Worm (Caenorhabditis elegans) whole organism, mixed stage, embryonic: ENCODE data around the gene C06A6.2.
A peak's percentile ranks its signal among the peaks of the same experiment; 100 is the strongest.

ENCODE experiments used
- bed-3 ChIP-seq: fragments of 200-800 bp; sonication (Bioruptor generic); optimal IDR thresholded peaks from 3 replicates; lab custom pipeline; 2018; ENCODE audit warnings: mild to moderate bottlenecking, missing genetic modification characterization, moderate library complexity, missing compliant biosample characterization
- ceh-39 ChIP-seq: fragments of 150-350 bp; optimal IDR thresholded peaks from 2 replicates; lab custom pipeline; 2014; ENCODE audit warnings: missing biosample characterization, missing genetic modification characterization
- ces-1 ChIP-seq: fragments of 150-350 bp; optimal IDR thresholded peaks from 2 replicates; lab custom pipeline; 2014; ENCODE audit warnings: missing biosample characterization, missing genetic modification reagents, missing genetic modification characterization
- elt-1 ChIP-seq: sonication (generic microtip); optimal IDR thresholded peaks from 2 replicates; lab custom pipeline; 2017; ENCODE audit warnings: missing genetic modification characterization, mild to moderate bottlenecking, missing compliant biosample characterization, antibody characterized with exemption, moderate library complexity, borderline replicate concordance; ENCODE audit not compliant: insufficient read depth
- ham-2 ChIP-seq: fragments of 200-800 bp; sonication (Bioruptor generic); optimal IDR thresholded peaks from 2 replicates; lab custom pipeline; 2018; ENCODE audit warnings: mild to moderate bottlenecking, missing genetic modification characterization, missing compliant biosample characterization
- hlh-1 ChIP-seq: fragments of 150-350 bp; optimal IDR thresholded peaks from 2 replicates; lab custom pipeline; 2014; ENCODE audit warnings: missing biosample characterization, missing genetic modification reagents, missing genetic modification characterization
- lin-13 ChIP-seq: fragments of 150-350 bp; optimal IDR thresholded peaks from 2 replicates; lab custom pipeline; 2014; ENCODE audit warnings: missing biosample characterization, missing genetic modification characterization
- lsy-2 ChIP-seq: fragments of 150-350 bp; optimal IDR thresholded peaks from 2 replicates; lab custom pipeline; 2014; ENCODE audit warnings: missing biosample characterization, missing genetic modification characterization
- mab-5 ChIP-seq: fragments of 150-350 bp; optimal IDR thresholded peaks from 2 replicates; lab custom pipeline; 2014; ENCODE audit warnings: missing biosample characterization, missing genetic modification characterization
- mep-1 ChIP-seq: fragments of 150-350 bp; optimal IDR thresholded peaks from 2 replicates; lab custom pipeline; 2017; ENCODE audit warnings: missing biosample characterization, missing genetic modification reagents, missing genetic modification characterization, inconsistent platforms
- mls-2 ChIP-seq: sonication (generic microtip); optimal IDR thresholded peaks from 2 replicates; lab custom pipeline; 2016; ENCODE audit warnings: mild to moderate bottlenecking, missing genetic modification characterization, moderate library complexity, missing compliant biosample characterization
- nhr-12 ChIP-seq: fragments of 150-350 bp; optimal IDR thresholded peaks from 2 replicates; lab custom pipeline; 2014; ENCODE audit warnings: missing biosample characterization, missing genetic modification characterization
- nhr-237 ChIP-seq: fragments of 150-350 bp; optimal IDR thresholded peaks from 2 replicates; lab custom pipeline; 2014; ENCODE audit warnings: missing biosample characterization, missing genetic modification characterization
- nhr-28 ChIP-seq: fragments of 150-350 bp; optimal IDR thresholded peaks from 2 replicates; lab custom pipeline; 2014; ENCODE audit warnings: missing biosample characterization, missing genetic modification characterization
- pha-4 ChIP-seq: fragments of 150-350 bp; optimal IDR thresholded peaks from 2 replicates; lab custom pipeline; 2018; ENCODE audit warnings: missing biosample characterization, missing genetic modification reagents, missing genetic modification characterization
- sptf-1 ChIP-seq: sonication (generic microtip); optimal IDR thresholded peaks from 2 replicates; lab custom pipeline; 2017; ENCODE audit warnings: mild to moderate bottlenecking, missing genetic modification characterization, moderate library complexity, missing compliant biosample characterization
- unc-120 ChIP-seq: sonication (generic microtip); optimal IDR thresholded peaks from 2 replicates; lab custom pipeline; 2017; ENCODE audit warnings: missing genetic modification characterization, missing compliant biosample characterization; ENCODE audit not compliant: poor library complexity, severe bottlenecking
- unc-39 ChIP-seq: fragments of 150-350 bp; optimal IDR thresholded peaks from 2 replicates; lab custom pipeline; 2014; ENCODE audit warnings: missing biosample characterization, missing genetic modification characterization
- unc-62 ChIP-seq: fragments of 150-350 bp; optimal IDR thresholded peaks from 2 replicates; lab custom pipeline; 2014; ENCODE audit warnings: missing biosample characterization, missing genetic modification reagents, missing genetic modification characterization
- ztf-11 ChIP-seq: fragments of 150-350 bp; optimal IDR thresholded peaks from 2 replicates; lab custom pipeline; 2014; ENCODE audit warnings: missing biosample characterization, missing genetic modification characterization

C06A6.2 gene

ce11 chrIV:7898489-7898888 is 52.1 kb downstream of the C06A6.2 start:
- TF ChIP-seq unc-39 (tag; lab: Kevin White, UChicago) (no peak), ham-2 (GFP tag; lab: Kevin White, UChicago) (no peak), pha-4 (tag; lab: Kevin White, UChicago) (no peak), unc-62 (GFP tag; lab: Kevin White, UChicago) (no peak), ztf-11 (tag; lab: Kevin White, UChicago) (no peak), nhr-28 (tag; lab: Kevin White, UChicago) (no peak), ces-1 (no peak), hlh-1 (tag; lab: Kevin White, UChicago) (no peak), mab-5 (tag; lab: Kevin White, UChicago) (no peak), unc-120 (no peak), nhr-12 (tag; lab: Kevin White, UChicago) (no peak), mep-1 (tag; lab: Kevin White, UChicago) (no peak)
- TF ChIP-seq, all 35 proteins: peak for 0

DNA sequence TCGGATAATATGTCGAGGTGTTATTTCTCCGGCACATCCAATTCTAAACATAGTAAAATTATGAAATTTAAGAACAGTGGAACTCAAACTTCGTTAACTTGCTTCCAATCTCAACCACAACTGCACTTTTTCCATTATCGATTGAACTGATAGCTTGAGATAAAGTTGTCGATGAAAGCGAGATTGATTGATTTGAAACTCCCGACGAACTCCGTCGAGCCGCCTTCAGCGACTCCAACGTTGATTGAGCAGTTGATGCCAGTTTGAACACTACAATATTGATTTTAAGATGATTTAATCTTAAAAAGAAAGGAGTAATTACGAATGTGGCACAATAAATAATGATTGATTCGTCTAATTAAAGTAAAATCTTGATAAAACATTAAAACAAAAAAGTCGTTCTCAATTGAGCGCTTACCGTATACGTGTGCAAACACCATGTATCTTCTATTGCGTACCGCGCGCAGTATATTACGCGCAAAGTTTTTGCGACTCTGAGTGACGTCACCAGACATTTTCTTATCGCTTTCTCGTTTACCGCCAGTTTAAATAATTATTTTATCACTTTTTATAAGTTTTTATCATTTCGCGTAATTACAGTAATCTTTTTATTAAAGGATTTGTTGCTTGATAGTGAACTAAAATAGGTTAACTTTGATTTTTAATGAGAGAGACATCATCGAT is 55.9 kb downstream of the C06A6.2 start, which contains the start of gene arp-11:
arp-11 (minus strand) TSS at position 51 of the 684 bp plus-strand sequence.
- TF ChIP-seq sptf-1 (tag; lab: Kevin White, UChicago) (no peak), pha-4 (tag; lab: Kevin White, UChicago) (peak; percentile 37), lsy-2 (tag; lab: Kevin White, UChicago) (peak; percentile 96), mep-1 (tag; lab: Kevin White, UChicago) (peak; percentile 71), ceh-39 (tag; lab: Kevin White, UChicago) (no peak), ces-1 (peak; percentile 49), unc-120 (peak; percentile 25), mls-2 (no peak), lin-13 (tag; lab: Kevin White, UChicago) (no peak), nhr-237 (tag; lab: Kevin White, UChicago) (peak; percentile 55)

DNA sequence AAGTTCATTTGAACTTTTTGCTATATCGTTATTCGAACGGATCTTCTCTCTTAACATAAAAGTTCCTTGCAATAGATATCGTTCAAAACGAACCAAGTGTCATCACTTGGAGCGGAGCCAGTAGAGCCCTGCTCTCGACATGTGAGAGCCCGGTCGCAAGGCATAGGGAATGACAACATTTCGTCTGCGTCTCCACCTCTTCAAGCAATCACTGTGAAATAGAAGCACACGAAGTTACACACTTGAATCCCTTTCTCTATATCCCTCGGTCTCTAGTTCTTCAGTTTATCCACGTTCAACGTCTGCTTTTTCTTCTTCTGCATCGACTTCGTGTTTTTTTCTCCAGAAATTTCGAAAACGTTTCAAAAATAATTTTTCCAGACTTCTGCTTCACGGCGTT is 56.9 kb downstream of the C06A6.2 start, which contains the start of gene C49H3.6:
C49H3.6 (plus strand) TSS at position 380 of the 400 bp plus-strand sequence.
- TF ChIP-seq bed-3 (no peak), ztf-11 (tag; lab: Kevin White, UChicago) (no peak), elt-1 (tag; lab: Kevin White, UChicago) (no peak), ces-1 (peak; percentile 52), hlh-1 (tag; lab: Kevin White, UChicago) (peak; percentile 30)
